Worm (Caenorhabditis elegans) whole organism, L4/young adult: ENCODE measurements around the gene T05A8.1.

Experiments used
- W03F9.2 ChIP-seq: fragments of 150-350 bp; optimal IDR thresholded peaks from 2 replicates; lab custom pipeline; 2014; ENCODE audit warnings: missing biosample characterization, missing genetic modification characterization
- him-1 ChIP-seq: sonication (generic microtip); optimal IDR thresholded peaks from 2 replicates; lab custom pipeline; 2016; ENCODE audit warnings: missing genotype, missing genetic modification reagents, missing genetic modification characterization, missing compliant biosample characterization

- no peak for TF ChIP-seq him-1 (tag; lab: Kevin White, UChicago)
- no peak for TF ChIP-seq W03F9.2
These were observed 26.4 kb upstream of the T05A8.1 start, which contains the start of gene T05A8.8 for ce11 chrII:2736156-2736728.
